Fruit fly (Drosophila melanogaster): ENCODE results near the gene MED26.

dm6 chr4:833790-834451, 45.1 kb upstream of the MED26 start, which contains the start of gene Sox102F:
- TF ChIP-seq CG8478 (optimal IDR thresholded peaks at IDR 0.05) (no peak), CTCF (optimal IDR thresholded peaks at IDR 0.05) (no peak)

Data from S2 (cell line).